Worm (Caenorhabditis elegans): ENCODE measurements around the gene C27D6.11.

- TF ChIP-seq unc-39 (tag; optimal IDR thresholded peaks at IDR 0.05): no peak
- no peak for TF ChIP-seq nhr-2 (tag; optimal IDR thresholded peaks at IDR 0.05)
- no peak for TF ChIP-seq lin-13 (tag; optimal IDR thresholded peaks at IDR 0.05)
- TF ChIP-seq unc-62 (GFP tag; optimal IDR thresholded peaks at IDR 0.05): no peak
- no peak for TF ChIP-seq blmp-1 (tag; optimal IDR thresholded peaks at IDR 0.05)
- no peak for TF ChIP-seq cnd-1 (tag; optimal IDR thresholded peaks at IDR 0.05)
- TF ChIP-seq lsy-2 (tag; optimal IDR thresholded peaks at IDR 0.05): no peak
- TF ChIP-seq nhr-12 (tag; optimal IDR thresholded peaks at IDR 0.05): no peak
Measured at ce11 chrII:5195504-5195903, 34.5 kb upstream of the C27D6.11 start, which contains the start of gene C34F11.5.

All from whole organism, mixed stage, embryonic.